Worm (Caenorhabditis elegans) whole organism, dauer: ENCODE measurements around the gene lec-12.

Experiments used
- unc-62 ChIP-seq: sonication (generic microtip); optimal IDR thresholded peaks from 2 replicates; lab custom pipeline; 2017; ENCODE audit warnings: missing biosample characterization, missing genetic modification reagents, missing genetic modification characterization

lec-12 gene

DNA sequence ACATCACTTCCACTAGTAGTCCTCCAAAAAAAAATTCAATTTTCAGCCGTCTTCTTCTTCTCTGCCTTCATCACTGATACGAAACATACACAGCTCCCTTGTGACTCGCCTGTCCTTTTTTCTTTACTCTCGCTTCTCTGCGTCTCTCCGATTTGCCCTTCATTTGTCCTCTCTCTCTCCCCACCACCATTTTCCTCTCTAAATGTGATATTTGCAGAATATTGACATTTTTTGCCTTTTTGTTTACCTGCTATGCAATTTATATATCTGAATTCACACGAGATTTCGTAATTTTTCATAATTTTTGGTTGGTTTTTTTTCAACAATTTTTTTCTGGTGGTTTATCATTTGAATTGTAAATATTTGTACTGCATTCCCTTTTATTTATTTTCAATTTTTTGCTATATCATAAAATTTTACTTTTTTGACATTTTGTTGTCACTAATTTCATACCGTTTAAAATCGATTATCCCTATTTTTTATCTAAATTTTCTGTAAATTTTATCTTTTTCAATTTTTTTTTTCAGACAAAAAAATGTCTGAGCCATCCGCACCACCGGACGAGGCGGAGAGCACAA lies at the start of gene lec-12:
TSS of gene lec-12 (plus strand) at position 528 of the 578 bp plus-strand sequence.
- no peak for TF ChIP-seq unc-62 (GFP tag; lab: Kevin White, UChicago)

DNA sequence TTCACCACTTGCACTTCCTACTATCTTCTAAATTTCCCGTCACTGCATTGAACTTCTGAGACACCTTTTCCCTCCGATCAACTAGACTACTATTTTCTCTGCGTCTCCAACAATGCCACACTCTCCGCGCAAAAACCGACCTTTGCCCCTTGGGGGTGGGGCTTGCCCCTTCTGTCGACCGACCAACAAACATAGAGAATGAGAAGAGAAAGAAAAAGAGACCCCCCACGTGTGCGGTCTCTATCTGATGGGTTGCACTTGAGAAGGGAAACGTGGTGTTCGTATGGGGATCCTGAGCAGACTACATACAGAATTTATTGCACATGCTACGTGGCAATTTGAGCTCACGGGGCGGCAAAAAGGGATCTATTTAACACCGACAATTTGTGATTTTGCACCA lies 49.0 kb upstream of the lec-12 start:
- TF ChIP-seq unc-62 (GFP tag; lab: Kevin White, UChicago) = no peak

DNA sequence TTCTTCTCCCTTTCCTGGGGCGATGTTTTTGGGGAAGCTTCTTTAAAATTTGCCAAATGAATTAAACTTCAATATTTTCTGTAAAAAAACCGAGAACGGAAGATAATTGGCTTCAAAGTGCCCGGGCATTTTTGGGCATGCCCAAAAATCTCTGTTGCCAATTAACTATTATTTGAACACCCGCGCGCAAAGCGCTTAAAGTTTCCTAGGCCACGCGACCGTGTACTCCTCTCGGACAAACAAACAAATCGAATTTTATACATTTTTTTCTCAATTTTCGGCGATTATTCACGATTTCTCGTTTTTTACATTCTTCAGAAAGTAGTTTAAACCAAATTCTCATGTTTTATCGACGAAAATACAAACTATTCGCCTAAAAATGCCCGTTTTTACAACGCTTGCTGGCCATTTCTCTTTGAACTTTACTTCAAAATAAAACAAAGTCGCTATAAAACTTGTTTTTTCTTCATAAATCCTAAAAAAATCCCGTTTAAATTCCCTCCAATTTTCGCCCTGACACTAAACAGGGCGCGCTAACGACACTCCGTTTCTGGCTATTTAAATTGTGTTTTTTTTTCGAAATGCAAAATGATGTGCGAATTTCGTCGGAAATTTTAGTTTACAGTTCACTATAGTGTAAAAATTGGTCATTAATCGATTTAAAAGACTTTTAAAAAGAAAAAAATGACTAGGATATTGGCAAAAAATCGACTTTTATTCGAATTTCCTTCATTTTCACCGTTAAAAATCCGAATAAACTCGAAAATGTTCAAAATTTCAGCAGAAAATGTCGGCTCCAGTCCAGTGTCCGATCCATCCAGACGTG lies 47.9 kb upstream of the lec-12 start, which contains the start of gene ttb-1:
TSS of gene ttb-1 (plus strand) at position 776 of the 826 bp plus-strand sequence.
- TF ChIP-seq unc-62 (GFP tag; lab: Kevin White, UChicago) = no peak

DNA sequence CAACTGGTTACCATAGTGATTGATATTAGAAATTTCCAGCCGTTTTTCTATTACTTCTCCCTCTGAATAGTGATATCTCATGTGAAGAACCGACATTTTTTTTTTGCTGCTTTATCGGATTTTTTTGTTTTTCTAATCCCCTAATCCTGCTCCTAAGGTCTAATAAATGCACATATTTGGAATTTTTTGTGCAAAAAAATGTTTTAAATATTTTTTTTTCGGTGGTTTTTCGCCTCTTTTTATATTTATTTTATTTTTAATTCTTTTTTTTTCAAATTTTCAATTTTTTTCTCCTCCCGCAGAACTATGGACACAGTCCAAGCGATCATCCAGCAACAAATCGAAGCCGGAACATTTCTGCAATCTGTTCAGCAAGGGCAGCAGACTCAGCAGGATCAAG lies 37.5 kb upstream of the lec-12 start, which contains the start of gene Y108G3AL.2:
TSS of gene Y108G3AL.2 (plus strand) at position 301 of the 400 bp plus-strand sequence.
- TF ChIP-seq unc-62 (GFP tag; lab: Kevin White, UChicago) = no peak

DNA sequence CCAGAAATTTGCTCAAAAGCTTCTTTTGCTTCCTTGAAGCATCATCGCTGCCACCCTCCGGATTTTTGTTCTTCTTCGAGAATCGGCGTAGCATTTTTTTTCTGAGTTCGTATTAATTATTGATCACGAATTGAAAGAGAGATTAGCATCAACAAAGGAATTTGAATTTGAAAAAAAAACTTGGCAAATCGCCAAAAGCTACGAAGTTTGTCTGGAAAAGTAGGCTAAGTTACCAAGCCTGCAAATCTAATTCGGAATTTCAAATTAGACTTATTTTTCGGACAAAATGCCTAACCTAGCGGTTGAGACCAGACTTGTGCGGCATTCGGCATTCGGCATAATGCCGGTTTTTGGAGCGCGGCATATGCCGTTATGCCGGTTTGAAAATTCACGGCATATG lies 32.1 kb upstream of the lec-12 start, which contains the start of gene cfap-36:
TSS of gene cfap-36 (minus strand) at position 101 of the 400 bp plus-strand sequence.
- no peak for TF ChIP-seq unc-62 (GFP tag; lab: Kevin White, UChicago)

DNA sequence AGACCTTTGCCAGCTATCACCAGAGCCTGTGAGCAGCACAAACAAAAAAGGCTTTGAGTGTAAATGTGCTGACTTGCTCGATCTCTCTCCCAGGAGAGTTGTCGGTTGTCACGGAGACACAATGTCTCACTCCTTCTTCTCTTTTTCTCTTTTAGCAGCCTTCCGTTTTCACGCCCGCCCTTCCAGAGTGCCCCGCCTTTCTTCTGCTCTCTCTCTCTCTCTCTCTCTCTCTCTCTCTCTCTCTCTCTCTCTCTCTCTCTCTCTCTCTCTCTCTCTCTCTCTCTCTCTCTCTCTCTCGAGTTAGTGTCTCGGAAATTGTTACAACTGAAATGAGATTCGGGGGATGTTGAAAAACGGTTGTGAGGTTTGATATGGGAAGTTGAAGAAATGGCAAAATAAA lies 30.7 kb upstream of the lec-12 start:
- no peak for TF ChIP-seq unc-62 (GFP tag; lab: Kevin White, UChicago)

DNA sequence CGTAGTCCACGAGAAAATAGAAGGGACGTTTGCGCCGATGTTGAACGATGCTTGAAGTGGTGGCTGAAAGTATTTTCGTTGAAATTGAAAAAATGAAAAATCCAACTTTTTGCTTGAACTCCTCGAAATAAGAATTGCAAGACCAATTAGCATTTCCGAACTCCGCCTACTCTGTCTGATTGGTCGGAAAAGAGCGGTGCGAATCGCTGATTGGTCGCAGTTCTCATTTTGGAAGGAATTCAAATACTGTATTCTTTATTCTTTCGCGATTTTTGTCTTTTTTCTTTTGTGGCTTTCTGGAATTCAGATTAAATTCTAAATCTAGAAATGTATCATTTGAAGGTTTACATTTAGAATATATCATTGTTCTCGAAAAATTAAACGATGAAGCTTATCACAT lies 29.7 kb upstream of the lec-12 start:
- no peak for TF ChIP-seq unc-62 (GFP tag; lab: Kevin White, UChicago)

DNA sequence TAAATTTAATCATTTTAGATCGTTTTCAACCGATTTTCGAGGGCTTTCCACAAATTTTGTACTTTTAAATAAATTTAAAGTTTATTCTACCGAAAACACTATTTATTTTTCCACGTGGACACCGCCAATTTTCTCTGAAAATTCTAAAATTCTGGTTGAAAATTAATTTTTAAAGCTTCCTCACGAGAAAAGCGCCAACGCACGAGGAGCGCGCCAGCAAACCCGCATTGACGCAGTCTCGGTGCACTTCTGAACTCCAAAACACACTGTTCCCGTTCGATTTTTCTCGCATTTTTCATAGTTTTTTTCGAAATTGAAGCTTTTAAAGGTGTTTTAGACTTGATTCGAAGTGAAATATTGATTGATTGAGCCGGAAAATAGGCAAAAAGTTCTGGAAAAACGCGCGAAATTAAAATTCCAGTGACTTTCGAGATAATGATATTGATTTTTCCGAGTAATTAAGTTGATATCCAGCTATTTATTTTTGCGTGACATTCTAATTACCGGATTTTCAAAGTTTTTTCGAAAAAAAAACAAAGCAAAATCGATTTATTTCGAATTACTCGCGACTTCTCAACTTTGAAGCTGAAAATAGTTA lies 27.2 kb upstream of the lec-12 start, which contains the start of gene cul-3:
TSS of gene cul-3 (plus strand) at position 548 of the 598 bp plus-strand sequence.
- TF ChIP-seq unc-62 (GFP tag; lab: Kevin White, UChicago) = no peak

DNA sequence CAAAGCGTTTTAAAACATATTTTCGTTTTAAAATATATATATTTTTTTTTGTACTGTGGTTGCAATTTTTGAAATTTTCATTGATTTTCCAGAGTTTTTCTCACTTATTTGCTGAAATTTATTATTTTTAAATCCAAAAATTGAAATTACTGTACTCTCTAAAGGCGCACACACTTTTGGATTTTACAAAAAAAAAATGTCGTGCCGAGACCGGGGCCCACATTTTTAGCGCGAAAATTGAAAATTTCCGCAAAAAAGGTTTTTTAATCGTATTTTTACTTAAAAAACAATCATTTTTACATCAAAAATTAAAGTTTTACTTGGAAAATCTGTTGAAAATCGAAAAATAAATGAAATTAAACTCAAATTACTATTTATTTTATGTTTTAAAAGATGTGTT lies 19.1 kb upstream of the lec-12 start:
- TF ChIP-seq unc-62 (GFP tag; lab: Kevin White, UChicago) = no peak

DNA sequence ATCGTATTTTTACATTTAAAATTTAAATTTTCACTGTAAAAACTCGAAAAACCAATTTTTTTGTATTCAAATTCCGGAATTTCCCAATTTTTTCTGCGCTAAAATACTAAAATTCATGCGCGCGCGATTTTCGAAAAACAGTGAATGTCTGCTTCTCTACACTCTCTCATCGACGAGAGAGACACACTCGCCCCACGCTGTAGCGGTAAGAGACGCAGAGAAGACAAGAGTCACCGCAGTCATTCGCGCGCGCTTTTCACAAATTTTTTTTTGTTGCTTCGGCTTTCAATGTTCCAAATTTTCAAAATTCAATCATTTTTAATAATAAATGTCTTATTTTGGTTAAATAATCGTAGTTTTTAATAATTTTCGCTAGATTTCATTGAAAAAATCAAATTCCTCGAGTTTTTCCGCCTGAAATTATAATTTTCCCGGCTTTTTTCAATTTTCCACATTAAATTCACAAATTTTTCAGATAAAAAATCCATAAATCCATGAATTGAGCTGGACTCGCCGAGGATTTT lies 18.4 kb upstream of the lec-12 start, which contains the start of gene arid-1:
TSS of gene arid-1 (plus strand) at position 474 of the 524 bp plus-strand sequence.
- no peak for TF ChIP-seq unc-62 (GFP tag; lab: Kevin White, UChicago)

DNA sequence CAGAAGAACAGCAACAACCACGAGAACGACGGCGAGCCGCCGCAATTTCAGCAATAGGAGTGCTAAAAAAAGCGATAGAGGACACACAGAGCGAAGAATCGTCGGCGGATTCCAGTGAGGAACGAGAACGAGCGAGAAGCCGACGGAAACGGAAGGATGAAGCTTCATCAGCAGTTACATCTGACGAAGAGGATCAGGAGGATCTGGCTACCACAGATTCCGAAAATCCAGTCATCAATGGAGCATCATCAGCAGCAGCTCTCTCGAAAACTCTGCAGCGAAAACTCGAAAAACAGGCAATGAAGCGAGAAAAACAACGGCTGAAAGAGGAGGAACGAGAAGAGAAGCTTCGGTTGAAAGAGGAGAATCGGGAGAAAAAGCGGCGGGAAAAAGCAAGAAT lies 14.7 kb upstream of the lec-12 start:
- TF ChIP-seq unc-62 (GFP tag; lab: Kevin White, UChicago) = no peak

DNA sequence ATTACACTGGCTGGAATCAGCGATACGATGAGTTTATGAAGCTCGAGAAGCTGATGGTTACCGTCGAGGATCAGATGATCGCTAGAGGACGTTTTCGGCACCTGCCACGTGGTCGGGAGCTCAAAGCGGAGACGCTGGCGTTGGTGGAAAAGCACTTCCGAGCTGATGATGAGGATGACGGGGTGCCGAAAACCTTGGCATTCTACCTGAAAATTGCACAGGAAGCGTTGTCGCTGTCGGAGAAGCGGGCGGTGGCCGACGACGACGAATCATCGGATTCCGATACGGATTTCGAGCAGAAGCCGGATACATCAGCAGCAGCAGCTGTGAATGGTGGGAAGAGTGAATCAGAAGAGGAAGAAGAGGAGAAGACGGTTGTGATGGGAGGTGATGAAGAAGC lies 9.4 kb upstream of the lec-12 start:
- no peak for TF ChIP-seq unc-62 (GFP tag; lab: Kevin White, UChicago)

DNA sequence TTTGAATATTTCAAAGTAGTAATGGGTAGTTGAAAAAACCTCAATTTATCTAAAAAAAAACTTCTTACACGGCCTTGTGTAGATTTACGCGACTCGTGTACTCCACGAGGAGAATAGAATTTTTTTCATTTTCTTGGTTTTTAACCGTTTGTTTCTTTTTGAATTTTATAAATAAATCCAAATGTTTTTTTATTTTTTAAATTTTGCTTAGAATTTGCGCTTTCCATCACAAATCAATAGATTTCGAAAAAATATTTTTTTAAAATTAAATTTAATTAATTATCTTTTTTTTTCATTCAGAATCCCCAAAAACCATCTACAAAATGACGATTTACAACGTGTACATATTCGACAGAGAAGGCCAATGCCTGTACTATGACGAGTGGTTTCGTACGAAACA lies 2.9 kb upstream of the lec-12 start, which contains the start of gene trpp-1:
TSS of gene trpp-1 (plus strand) at position 301 of the 400 bp plus-strand sequence.
- TF ChIP-seq unc-62 (GFP tag; lab: Kevin White, UChicago) = no peak

DNA sequence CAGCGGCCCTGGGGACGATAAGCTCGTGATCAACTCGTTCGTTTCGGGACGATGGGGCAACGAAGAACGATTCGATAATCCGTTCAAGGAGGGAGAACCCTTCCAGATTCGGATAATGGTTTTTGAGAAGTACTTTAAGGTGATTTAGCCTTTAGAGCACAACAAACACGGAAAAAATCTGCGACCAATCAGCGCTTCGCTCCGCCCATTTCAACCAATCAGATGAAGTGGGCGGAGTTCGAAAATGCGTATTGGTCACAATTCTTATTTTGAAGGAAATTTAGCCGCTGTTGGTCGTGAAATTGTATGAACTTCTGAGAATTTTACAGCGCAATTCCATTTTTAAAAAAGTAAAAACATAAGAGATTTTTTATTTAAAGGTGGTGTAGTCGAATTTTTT lies 2.6 kb downstream of the lec-12 start:
- no peak for TF ChIP-seq unc-62 (GFP tag; lab: Kevin White, UChicago)

DNA sequence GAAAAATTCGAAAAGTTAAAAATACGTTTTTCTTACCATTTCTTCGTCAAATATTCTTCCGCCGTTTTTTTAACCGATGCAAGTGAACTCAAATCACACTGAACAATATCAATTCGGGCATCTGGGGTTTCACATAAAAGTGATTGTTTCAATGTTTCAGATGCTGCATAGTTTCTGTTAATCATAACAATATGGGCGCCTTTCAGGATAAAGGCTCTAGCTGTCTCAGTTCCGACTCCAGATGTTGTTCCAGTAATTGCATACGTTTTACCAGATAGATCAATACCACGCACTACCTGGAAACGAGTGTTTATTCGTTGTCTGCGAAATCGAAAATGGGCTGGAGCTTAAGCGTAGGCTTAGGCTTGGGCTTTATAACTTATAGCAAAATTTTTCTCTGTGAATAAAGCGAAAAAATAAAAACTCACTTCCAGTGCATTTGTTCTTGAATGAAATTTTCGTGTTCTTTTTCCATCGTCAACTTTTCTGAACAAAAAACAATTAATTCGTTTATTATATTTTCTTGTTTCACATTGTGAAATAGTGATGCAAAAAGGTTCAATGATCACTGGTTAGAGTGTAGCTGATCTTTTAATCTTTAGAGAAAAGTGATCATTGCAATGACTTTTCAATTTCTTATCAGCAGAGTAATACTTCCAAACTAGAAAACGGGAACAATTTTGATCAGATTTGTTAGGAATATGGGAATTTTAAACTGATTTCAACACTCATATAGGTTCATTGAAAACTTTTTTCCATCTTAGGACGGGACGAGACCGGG lies 7.4 kb downstream of the lec-12 start:
- TF ChIP-seq unc-62 (GFP tag; lab: Kevin White, UChicago) = no peak
